Fruit fly (Drosophila melanogaster) whole organism, embryonic: Measurements from ENCODE around the gene CG12081.

Source experiments
- CG13424 ChIP-seq: fragments of 200-800 bp; sonication (Bioruptor generic); optimal IDR thresholded peaks from 2 replicates; lab custom pipeline; 2019; ENCODE audit warnings: missing biosample characterization, mild to moderate bottlenecking, missing genetic modification characterization, moderate library complexity
- CG15269 ChIP-seq: fragments of 200-800 bp; sonication (Bioruptor generic); optimal IDR thresholded peaks from 2 replicates; lab custom pipeline; 2018; ENCODE audit warnings: missing biosample characterization, mild to moderate bottlenecking, missing genetic modification characterization, moderate library complexity
- CG17568 ChIP-seq: fragments of 200-800 bp; sonication (Bioruptor generic); optimal IDR thresholded peaks from 2 replicates; lab custom pipeline; 2018; ENCODE audit warnings: missing biosample characterization, mild to moderate bottlenecking, missing genetic modification characterization, moderate library complexity
- CG3065 ChIP-seq: fragments of 200-800 bp; sonication (Bioruptor generic); optimal IDR thresholded peaks from 2 replicates; lab custom pipeline; 2016; ENCODE audit warnings: missing biosample characterization, missing genetic modification characterization
- CG31224 ChIP-seq: fragments of 200-800 bp; sonication (Bioruptor generic); IDR thresholded peaks from 2 replicates; pipeline ENCODE4 v1.3.6; 2022; ENCODE audit warnings: missing biosample characterization, missing genetic modification characterization
- CG32772 ChIP-seq: fragments of 200-800 bp; sonication (Bioruptor generic); IDR thresholded peaks from 2 replicates; pipeline ENCODE4 v1.3.6; 2022; ENCODE audit warnings: missing biosample characterization, missing genetic modification characterization
- CG33213 ChIP-seq: fragments of 200-800 bp; sonication (Bioruptor generic); optimal IDR thresholded peaks from 3 replicates; lab custom pipeline; 2016; ENCODE audit warnings: missing biosample characterization, missing genetic modification characterization
- CG3407 ChIP-seq: fragments of 200-800 bp; sonication (Bioruptor generic); optimal IDR thresholded peaks from 2 replicates; lab custom pipeline; 2018; ENCODE audit warnings: missing biosample characterization, mild to moderate bottlenecking, missing genetic modification characterization
- CG3995 ChIP-seq: fragments of 200-800 bp; sonication (Bioruptor generic); optimal IDR thresholded peaks from 3 replicates; lab custom pipeline; 2016; ENCODE audit warnings: missing biosample characterization, missing genetic modification characterization
- CG5953 ChIP-seq: fragments of 200-800 bp; sonication (Bioruptor generic); IDR thresholded peaks from 2 replicates; pipeline ENCODE4 v1.3.6; 2022; ENCODE audit warnings: missing biosample characterization, missing genetic modification characterization
- CG6854 ChIP-seq: fragments of 200-800 bp; sonication (Bioruptor generic); optimal IDR thresholded peaks from 3 replicates; lab custom pipeline; 2017; ENCODE audit warnings: missing biosample characterization, mild to moderate bottlenecking, missing genetic modification characterization
- CG7963 ChIP-seq: fragments of 200-800 bp; sonication (Bioruptor generic); IDR thresholded peaks from 3 replicates; pipeline ENCODE4 v1.3.6; 2022; ENCODE audit warnings: missing biosample characterization, missing genetic modification characterization; ENCODE audit not compliant: partially characterized antibody
- CG8089 ChIP-seq: fragments of 200-800 bp; sonication (Bioruptor generic); optimal IDR thresholded peaks from 3 replicates; lab custom pipeline; 2016; ENCODE audit warnings: missing biosample characterization, missing genetic modification characterization
- CG9727 ChIP-seq: fragments of 200-800 bp; sonication (Bioruptor generic); optimal IDR thresholded peaks from 3 replicates; lab custom pipeline; 2017; ENCODE audit warnings: missing biosample characterization, mild to moderate bottlenecking, missing genetic modification characterization
- Chrac-16 ChIP-seq: fragments of 200-800 bp; sonication (Bioruptor generic); optimal IDR thresholded peaks from 3 replicates; lab custom pipeline; 2016; ENCODE audit warnings: missing biosample characterization, missing genetic modification characterization
- CoRest ChIP-seq: fragments of 200-800 bp; sonication (Bioruptor generic); optimal IDR thresholded peaks from 3 replicates; lab custom pipeline; 2018; ENCODE audit warnings: missing biosample characterization, mild to moderate bottlenecking, missing genetic modification characterization, moderate library complexity
- CrebB ChIP-seq: fragments of 200-800 bp; sonication (Bioruptor generic); optimal IDR thresholded peaks from 3 replicates; lab custom pipeline; 2018; ENCODE audit warnings: missing biosample characterization, mild to moderate bottlenecking, missing genetic modification characterization
- D ChIP-seq, 2 experiments: fragments of 200-800 bp in 1 of 2; fragments of >200 bp in 1 of 2; sonication (Bioruptor generic) in 1 of 2; optimal IDR thresholded peaks; 2 replicates in 1 of 2; 3 replicates in 1 of 2; lab custom pipeline; 2017; ENCODE audit warnings: mild to moderate bottlenecking in 1 of 2, missing biosample characterization in 1 of 2, missing genetic modification characterization in 1 of 2, missing genetic modification reagents in 1 of 2
- Dref ChIP-seq: fragments of 200-800 bp; sonication (Bioruptor generic); IDR thresholded peaks from 2 replicates; pipeline ENCODE4 v1.3.6; 2022; ENCODE audit warnings: missing biosample characterization, missing genetic modification characterization
- Drgx ChIP-seq: fragments of 200-800 bp; sonication (Bioruptor generic); IDR thresholded peaks from 2 replicates; pipeline ENCODE4 v1.3.6; 2022; ENCODE audit warnings: missing biosample characterization, missing genetic modification characterization
- HHEX ChIP-seq: fragments of 200-800 bp; sonication (Bioruptor generic); optimal IDR thresholded peaks from 3 replicates; lab custom pipeline; 2017; ENCODE audit warnings: missing biosample characterization, mild to moderate bottlenecking, missing genetic modification characterization, missing genetic modification reagents
- Lhr ChIP-seq: fragments of 200-800 bp; sonication (Bioruptor generic); optimal IDR thresholded peaks from 3 replicates; lab custom pipeline; 2017; ENCODE audit warnings: mild to moderate bottlenecking, missing biosample characterization, missing genetic modification reagents, missing genetic modification characterization
- MBD-R2 ChIP-seq: fragments of 200-800 bp; sonication (Bioruptor generic); IDR thresholded peaks from 2 replicates; pipeline ENCODE4 v1.3.6; 2022; ENCODE audit warnings: missing biosample characterization, missing genetic modification characterization
- NK7.1 ChIP-seq: fragments of 200-800 bp; sonication (Bioruptor generic); optimal IDR thresholded peaks from 3 replicates; lab custom pipeline; 2016; ENCODE audit warnings: missing biosample characterization, missing genetic modification characterization
- PHDP ChIP-seq: fragments of 200-800 bp; sonication (Bioruptor generic); optimal IDR thresholded peaks from 3 replicates; lab custom pipeline; 2018; ENCODE audit warnings: missing biosample characterization, mild to moderate bottlenecking, missing genetic modification characterization, moderate library complexity
- Sox102F ChIP-seq: fragments of 200-800 bp; sonication (Bioruptor generic); optimal IDR thresholded peaks from 2 replicates; lab custom pipeline; 2018; ENCODE audit warnings: missing biosample characterization, mild to moderate bottlenecking, missing genetic modification characterization, moderate library complexity
- Xbp1 ChIP-seq: fragments of 200-800 bp; sonication (Bioruptor generic); optimal IDR thresholded peaks from 3 replicates; lab custom pipeline; 2016; ENCODE audit warnings: missing biosample characterization, mild to moderate bottlenecking, missing genetic modification characterization
- ac ChIP-seq: fragments of 200-800 bp; sonication (Bioruptor generic); optimal IDR thresholded peaks from 3 replicates; lab custom pipeline; 2017; ENCODE audit warnings: missing biosample characterization, mild to moderate bottlenecking, missing genetic modification characterization
- dmrt11E ChIP-seq: fragments of 200-800 bp; sonication (Bioruptor generic); optimal IDR thresholded peaks from 3 replicates; lab custom pipeline; 2018; ENCODE audit warnings: missing biosample characterization, mild to moderate bottlenecking, missing genetic modification characterization, moderate library complexity
- ems ChIP-seq: fragments of 200-800 bp; sonication (Bioruptor generic); optimal IDR thresholded peaks from 3 replicates; lab custom pipeline; 2016; ENCODE audit warnings: missing biosample characterization, missing genetic modification characterization
- en ChIP-seq: fragments of 200-800 bp; sonication (Bioruptor generic); optimal IDR thresholded peaks from 2 replicates; lab custom pipeline; 2016; ENCODE audit warnings: missing biosample characterization, missing genetic modification characterization
- fd3F ChIP-seq: fragments of 200-800 bp; sonication (Bioruptor generic); optimal IDR thresholded peaks from 2 replicates; lab custom pipeline; 2018; ENCODE audit warnings: missing biosample characterization, mild to moderate bottlenecking, missing genetic modification characterization, moderate library complexity
- fd64A ChIP-seq: fragments of 200-800 bp; sonication (Bioruptor generic); optimal IDR thresholded peaks from 3 replicates; lab custom pipeline; 2018; ENCODE audit warnings: missing biosample characterization, mild to moderate bottlenecking, missing genetic modification characterization
- ftz-f1 ChIP-seq: fragments of 200-800 bp; sonication (Bioruptor generic); optimal IDR thresholded peaks from 2 replicates; lab custom pipeline; 2016; ENCODE audit warnings: missing biosample characterization, missing genetic modification characterization
- gfzf ChIP-seq: fragments of 200-800 bp; sonication (Bioruptor generic); optimal IDR thresholded peaks from 2 replicates; lab custom pipeline; 2016; ENCODE audit warnings: missing biosample characterization, mild to moderate bottlenecking, missing genetic modification characterization, moderate library complexity
- hb ChIP-seq: fragments of 200-800 bp; sonication (Bioruptor generic); IDR thresholded peaks from 3 replicates; pipeline ENCODE4 v1.3.6; 2022; ENCODE audit warnings: missing biosample characterization, missing genetic modification characterization; ENCODE audit not compliant: partially characterized antibody
- hth ChIP-seq: fragments of >200 bp; optimal IDR thresholded peaks from 2 replicates; lab custom pipeline; 2017; ENCODE audit warnings: inconsistent platforms
- kni ChIP-seq: fragments of 200-800 bp; sonication (Bioruptor generic); optimal IDR thresholded peaks from 3 replicates; lab custom pipeline; 2017; ENCODE audit warnings: mild to moderate bottlenecking, missing biosample characterization, missing genetic modification reagents, missing genetic modification characterization
- knrl ChIP-seq: fragments of 200-800 bp; sonication (Bioruptor generic); IDR thresholded peaks from 3 replicates; pipeline ENCODE4 v1.3.6; 2022; ENCODE audit warnings: missing biosample characterization, missing genetic modification characterization; ENCODE audit not compliant: partially characterized antibody
- lmd ChIP-seq: fragments of 200-800 bp; sonication (Bioruptor generic); IDR thresholded peaks from 2 replicates; pipeline ENCODE4 v1.3.6; 2022; ENCODE audit warnings: missing biosample characterization, missing genetic modification characterization
- schlank ChIP-seq: fragments of 200-800 bp; sonication (Bioruptor generic); optimal IDR thresholded peaks from 2 replicates; lab custom pipeline; 2018; ENCODE audit warnings: missing biosample characterization, mild to moderate bottlenecking, missing genetic modification characterization
- slou ChIP-seq: fragments of 200-800 bp; sonication (Bioruptor generic); optimal IDR thresholded peaks from 3 replicates; lab custom pipeline; 2016; ENCODE audit warnings: missing biosample characterization, missing genetic modification characterization

Gene CG12081

dm6 chrX:8573744-8574484 lies 14.7 kb upstream of the CG12081 start, which contains the start of gene CG12065 (continued):
- TF ChIP-seq CG8089 (no peak), lmd (GFP tag; lab: Robert Waterston, UW) (no peak), fd64A (GFP tag; lab: Kevin White, UChicago) (peak; percentile 80), Sox102F (GFP tag; lab: Kevin White, UChicago) (peak; percentile 76), Xbp1 (no peak), Dref (0 out of 2 replicates have a peak, but pooled peaks have one; percentile 28), ac (no peak), ftz-f1 (GFP tag; lab: Kevin White, UChicago) (no peak), CG13424 (tag; lab: Kevin White, UChicago) (peak; percentile 65), CG3065 (GFP tag; lab: Kevin White, UChicago) (no peak), gfzf (peak; percentile 96), CG15269 (tag; lab: Kevin White, UChicago) (peak; percentile 73), hth (no peak), NK7.1 (GFP tag; lab: Kevin White, UChicago) (no peak), ems (GFP tag; lab: Kevin White, UChicago) (no peak), CG5953 (no peak), CG7963 (no peak), CG32772 (GFP tag; lab: Robert Waterston, UW) (no peak), dmrt11E (tag; lab: Kevin White, UChicago) (peak; percentile 19), CG6854 (GFP tag; lab: Kevin White, UChicago) (no peak), PHDP (tag; lab: Kevin White, UChicago) (peak; percentile 79), hb (GFP tag; lab: Robert Waterston, UW) (no peak), CG17568 (peak; percentile 76), slou (GFP tag; lab: Kevin White, UChicago) (no peak), Chrac-16 (GFP tag; lab: Kevin White, UChicago) (no peak), knrl (GFP tag; lab: Robert Waterston, UW) (peak; percentile 49; the same call in 2 of the 3 replicates), en (no peak), CG33213 (GFP tag; lab: Kevin White, UChicago) (peak; percentile 20), CG31224 (GFP tag; lab: Robert Waterston, UW) (no peak), kni (GFP tag; lab: Kevin White, UChicago) (peak; percentile 80), D (optimal IDR thresholded peaks at IDR 0.05; lab: Kevin White, UChicago) (no peak), D (GFP tag; optimal IDR thresholded peaks at IDR 0.05; lab: Kevin White, UChicago) (peak; percentile 11), CG9727 (GFP tag; lab: Kevin White, UChicago) (no peak), CG3407 (GFP tag; lab: Kevin White, UChicago) (peak; percentile 45), MBD-R2 (GFP tag; lab: Robert Waterston, UW) (no peak; the same call in 1 of the 2 replicates), CoRest (tag; lab: Kevin White, UChicago) (peak; percentile 63), CrebB (tag; lab: Kevin White, UChicago) (no peak), Drgx (GFP tag; lab: Robert Waterston, UW) (no peak), CG3995 (GFP tag; lab: Kevin White, UChicago) (no peak), HHEX (GFP tag; lab: Kevin White, UChicago) (peak; percentile 39), schlank (no peak), Lhr (GFP tag; lab: Kevin White, UChicago) (peak; percentile 90), fd3F (GFP tag; lab: Kevin White, UChicago) (peak; percentile 73)
- TF ChIP-seq, all 482 proteins: peak for 170
